Fruit fly (Drosophila melanogaster) S2 (cell line): Measurements from ENCODE around the gene ida.

Experiments
- CG8478 ChIP-seq: fragments of >200 bp; optimal IDR thresholded peaks from 2 replicates; lab custom pipeline; 2018
- CTCF ChIP-seq, 2 experiments: fragments of >200 bp; optimal IDR thresholded peaks; 2 replicates each; lab custom pipeline; 2018

DNA sequence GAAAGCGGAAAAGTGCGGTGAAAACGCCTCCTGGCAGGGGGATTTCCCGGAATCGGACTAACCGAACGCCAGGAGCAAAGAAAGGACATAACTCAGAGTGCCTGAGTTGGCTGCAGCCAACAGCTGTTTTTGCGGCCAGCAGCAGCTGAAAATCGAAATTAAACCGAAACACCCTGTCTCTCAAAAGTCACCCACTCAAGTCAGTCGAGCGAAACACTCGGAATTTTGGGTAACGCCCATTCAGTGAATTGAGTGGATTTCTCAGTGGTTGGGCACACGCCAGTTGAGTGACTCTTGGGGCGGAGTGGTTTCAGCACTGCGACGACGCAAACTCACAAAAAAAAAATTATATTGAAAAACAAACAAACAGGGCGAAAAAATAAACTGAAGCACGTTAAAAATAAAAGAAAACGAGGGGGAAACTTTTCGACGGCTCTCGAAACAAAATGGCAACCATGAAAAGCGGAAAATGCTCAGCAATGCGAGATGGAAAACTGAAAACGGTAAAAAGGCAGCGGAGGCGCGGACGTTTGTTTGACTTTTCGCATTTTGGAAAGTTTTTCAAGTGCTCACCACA, 26.3 kb upstream of the ida start:
- TF ChIP-seq CG8478 (lab: Kevin White, UChicago) (no peak), CTCF (optimal IDR thresholded peaks at IDR 0.05; lab: Kevin White, UChicago) (no peak)
